Worm (Caenorhabditis elegans): ENCODE data around the gene hlh-27.
"Not testable (repeated sequence)": the region's sequence is repeated elsewhere in the genome, so short reads cannot be mapped to it uniquely, and the experiment has no call there.

DNA sequence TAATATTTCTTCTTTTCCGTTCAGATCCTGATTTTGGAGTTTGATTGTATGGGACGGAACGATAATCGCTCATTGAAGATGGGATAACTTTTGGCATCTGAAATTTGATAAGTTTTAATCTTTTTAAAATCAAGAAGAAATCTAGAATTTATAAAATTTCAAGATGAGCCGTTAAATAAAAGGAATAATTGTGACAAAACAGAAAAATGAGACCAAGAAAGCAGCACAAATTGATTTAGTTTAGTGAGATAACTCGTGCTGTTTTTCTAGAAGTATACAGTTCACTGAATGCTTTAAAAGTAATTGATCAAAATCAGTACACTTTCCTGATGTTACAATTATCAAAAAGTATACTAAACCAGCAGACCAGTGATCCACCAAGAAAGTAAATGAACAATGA is at the start of gene hlh-27:
- not testable (repeated sequence) for TF ChIP-seq tra-4 (tag; optimal IDR thresholded peaks at IDR 0.05); hmbx-1 (tag; optimal IDR thresholded peaks at IDR 0.05); ama-1 (optimal IDR thresholded peaks at IDR 0.05)
